Worm (Caenorhabditis elegans): ENCODE measurements around the gene ifta-2.

ifta-2 gene

ce11 chrIV:17293068-17293467 lies 8.8 kb downstream of the ifta-2 start:
- TF ChIP-seq hlh-8 (tag; optimal IDR thresholded peaks at IDR 0.05) (no peak), unc-42 (tag; optimal IDR thresholded peaks at IDR 0.05) (no peak), tbx-2 (tag; optimal IDR thresholded peaks at IDR 0.05) (no peak), unc-55 (GFP tag; optimal IDR thresholded peaks at IDR 0.05) (no peak), ahr-1 (tag; optimal IDR thresholded peaks at IDR 0.05) (no peak), hlh-30 (tag; optimal IDR thresholded peaks at IDR 0.05; ENCODE audit: insufficient read depth) (no peak), pha-2 (tag; optimal IDR thresholded peaks at IDR 0.05) (no peak), dve-1 (tag; optimal IDR thresholded peaks at IDR 0.05) (no peak), ttx-3 (tag; optimal IDR thresholded peaks at IDR 0.05) (no peak), tbx-7 (tag; optimal IDR thresholded peaks at IDR 0.05) (no peak), elt-2 (tag; optimal IDR thresholded peaks at IDR 0.05) (no peak), ceh-6 (GFP tag; optimal IDR thresholded peaks at IDR 0.05) (no peak), odd-2 (tag; optimal IDR thresholded peaks at IDR 0.05) (no peak), ceh-14 (tag; optimal IDR thresholded peaks at IDR 0.05) (no peak)

ce11 chrIV:17292350-17292749 lies 9.5 kb downstream of the ifta-2 start:
- TF ChIP-seq syd-9 (tag; optimal IDR thresholded peaks at IDR 0.05) = no peak
- no peak for TF ChIP-seq ceh-14 (tag; optimal IDR thresholded peaks at IDR 0.05)
- no peak for TF ChIP-seq che-1 (tag; optimal IDR thresholded peaks at IDR 0.05)
- TF ChIP-seq ceh-2 (tag; optimal IDR thresholded peaks at IDR 0.05) = no peak
- no peak for TF ChIP-seq unc-86 (tag; optimal IDR thresholded peaks at IDR 0.05)
- TF ChIP-seq sox-4 (tag; optimal IDR thresholded peaks at IDR 0.05) = no peak
- no peak for TF ChIP-seq pat-9 (tag; optimal IDR thresholded peaks at IDR 0.05)
- no peak for TF ChIP-seq ttx-3 (tag; optimal IDR thresholded peaks at IDR 0.05)
- TF ChIP-seq ceh-6 (GFP tag; optimal IDR thresholded peaks at IDR 0.05) = no peak
- no peak for TF ChIP-seq dve-1 (tag; optimal IDR thresholded peaks at IDR 0.05)
- no peak for TF ChIP-seq ref-2 (tag; optimal IDR thresholded peaks at IDR 0.05)
- TF ChIP-seq ztf-16 (tag; optimal IDR thresholded peaks at IDR 0.05) = no peak
- no peak for TF ChIP-seq F13H6.1 (tag; optimal IDR thresholded peaks at IDR 0.05)
- no peak for TF ChIP-seq ets-4 (tag; optimal IDR thresholded peaks at IDR 0.05)

ce11 chrIV:17291629-17292199 lies 10.1 kb downstream of the ifta-2 start, which contains the start of the genes T28F3.11 and slc-17.4:
Gene T28F3.11 (minus strand): TSS chrIV:17291679.
Gene slc-17.4 (minus strand): TSS chrIV:17291733.
- TF ChIP-seq hlh-6 (tag; optimal IDR thresholded peaks at IDR 0.05) (no peak), unc-42 (tag; optimal IDR thresholded peaks at IDR 0.05) (peak; percentile 72)

- TF ChIP-seq pqm-1 (tag; optimal IDR thresholded peaks at IDR 0.05) (no peak), pag-3 (tag; optimal IDR thresholded peaks at IDR 0.05; ENCODE audit: borderline replicate concordance) (no peak), unc-55 (GFP tag; optimal IDR thresholded peaks at IDR 0.05) (no peak), T23F11.4 (GFP tag; optimal IDR thresholded peaks at IDR 0.05) (no peak), sox-2 (GFP tag; IDR thresholded peaks at IDR 0.05) (no peak), fkh-6 (tag; optimal IDR thresholded peaks at IDR 0.05) (no peak), ama-1 (optimal IDR thresholded peaks at IDR 0.05) (no peak), dve-1 (tag; optimal IDR thresholded peaks at IDR 0.05) (no peak), ceh-6 (GFP tag; optimal IDR thresholded peaks at IDR 0.05) (no peak)
These were observed 13.7 kb downstream of the ifta-2 start, which contains the start of gene zipt-7.1 for ce11 chrIV:17287908-17288675. Gene zipt-7.1 (minus strand): TSS chrIV:17288139.

ce11 chrIV:17285263-17285662 lies 16.6 kb downstream of the ifta-2 start:
- TF ChIP-seq pax-1 (tag; optimal IDR thresholded peaks at IDR 0.05) (no peak), unc-42 (tag; optimal IDR thresholded peaks at IDR 0.05) (peak; percentile 17)
